Worm (Caenorhabditis elegans) whole organism, L3 larva: Measurements from ENCODE around the gene ZC168.2.

Experiments used
- eor-1 ChIP-seq, 2 experiments: fragments of 150-350 bp; optimal IDR thresholded peaks; 2 replicates each; lab custom pipeline; 2014 to 2018; ENCODE audit warnings: missing biosample characterization in 2 of 2, missing genetic modification characterization in 2 of 2
- lin-15B ChIP-seq: fragments of 150-350 bp; optimal IDR thresholded peaks from 2 replicates; lab custom pipeline; 2014; ENCODE audit warnings: missing biosample characterization, missing genetic modification characterization
- nhr-25 ChIP-seq: sonication (generic microtip); optimal IDR thresholded peaks from 2 replicates; lab custom pipeline; 2017; ENCODE audit warnings: missing biosample characterization, missing genetic modification characterization
- nhr-28 ChIP-seq: fragments of 150-350 bp; optimal IDR thresholded peaks from 2 replicates; lab custom pipeline; 2014; ENCODE audit warnings: missing biosample characterization, missing genetic modification characterization
- skn-1 ChIP-seq: fragments of 150-350 bp; optimal IDR thresholded peaks from 2 replicates; lab custom pipeline; 2014; ENCODE audit warnings: missing biosample characterization, missing genetic modification characterization

ce11 chrIV:10769353-10769752 is 41.5 kb downstream of the ZC168.2 start, which contains the start of gene T25B9.9:
- TF ChIP-seq nhr-28 (tag; lab: Kevin White, UChicago): no peak
- no peak for TF ChIP-seq eor-1 (tag; optimal IDR thresholded peaks at IDR 0.05; lab: Kevin White, UChicago)
- TF ChIP-seq skn-1 (tag; lab: Kevin White, UChicago): no peak
- TF ChIP-seq nhr-25: no peak
- no peak for TF ChIP-seq lin-15B (tag; lab: Kevin White, UChicago)
